Fruit fly (Drosophila melanogaster) whole organism, embryonic: Measurements from ENCODE around the gene CG5853.

ENCODE experiments used
- Awh ChIP-seq: fragments of 200-800 bp; sonication (Bioruptor generic); IDR thresholded peaks from 2 replicates; pipeline ENCODE4, ENCODE4 v1.3.6; 2022; ENCODE audit warnings: missing biosample characterization, missing genetic modification characterization
- B-H1 ChIP-seq: fragments of 200-800 bp; sonication (Bioruptor generic); IDR thresholded peaks from 3 replicates; pipeline ENCODE4 v1.3.6; 2022; ENCODE audit warnings: missing biosample characterization, missing genetic modification characterization
- BEAF-32 ChIP-seq: fragments of 200-800 bp; sonication (Bioruptor generic); optimal IDR thresholded peaks from 3 replicates; lab custom pipeline; 2017; ENCODE audit warnings: missing biosample characterization, missing genetic modification characterization, mild to moderate bottlenecking, moderate library complexity, missing genetic modification reagents
- CG10147 ChIP-seq: fragments of 200-800 bp; sonication (Bioruptor generic); optimal IDR thresholded peaks from 2 replicates; lab custom pipeline; 2019; ENCODE audit warnings: missing biosample characterization, mild to moderate bottlenecking, missing genetic modification characterization, moderate library complexity
- CG11723 ChIP-seq: fragments of 200-800 bp; sonication (Bioruptor generic); optimal IDR thresholded peaks from 2 replicates; lab custom pipeline; 2017; ENCODE audit warnings: missing biosample characterization, mild to moderate bottlenecking, missing genetic modification characterization
- CG12659 ChIP-seq: fragments of 200-800 bp; sonication (Bioruptor generic); optimal IDR thresholded peaks from 3 replicates; lab custom pipeline; 2017; ENCODE audit warnings: mild to moderate bottlenecking, missing biosample characterization, missing genetic modification reagents, missing genetic modification characterization
- CG13775 ChIP-seq: fragments of 200-800 bp; sonication (Bioruptor generic); optimal IDR thresholded peaks from 3 replicates; lab custom pipeline; 2017; ENCODE audit warnings: missing biosample characterization, mild to moderate bottlenecking, missing genetic modification characterization
- CG1529 ChIP-seq: fragments of 200-800 bp; sonication (Bioruptor generic); optimal IDR thresholded peaks from 3 replicates; lab custom pipeline; 2018; ENCODE audit warnings: missing biosample characterization, missing genetic modification characterization
- CG1602 ChIP-seq: fragments of 200-800 bp; sonication (Bioruptor generic); optimal IDR thresholded peaks from 3 replicates; lab custom pipeline; 2016; ENCODE audit warnings: missing biosample characterization, missing genetic modification characterization
- CG1603 ChIP-seq: fragments of 200-800 bp; sonication (Bioruptor generic); optimal IDR thresholded peaks from 2 replicates; lab custom pipeline; 2019; ENCODE audit warnings: missing biosample characterization, mild to moderate bottlenecking, missing genetic modification characterization, moderate library complexity
- CG1647 ChIP-seq: fragments of 200-800 bp; sonication (Bioruptor generic); optimal IDR thresholded peaks from 3 replicates; lab custom pipeline; 2016; ENCODE audit warnings: missing biosample characterization, missing genetic modification characterization
- CG16815 ChIP-seq: fragments of 200-800 bp; sonication (Bioruptor generic); optimal IDR thresholded peaks from 3 replicates; lab custom pipeline; 2017; ENCODE audit warnings: missing biosample characterization, mild to moderate bottlenecking, missing genetic modification characterization
- CG17359 ChIP-seq: fragments of 200-800 bp; sonication (Bioruptor generic); optimal IDR thresholded peaks from 3 replicates; lab custom pipeline; 2018; ENCODE audit warnings: missing biosample characterization, mild to moderate bottlenecking, missing genetic modification characterization, moderate library complexity
- CG17568 ChIP-seq: fragments of 200-800 bp; sonication (Bioruptor generic); optimal IDR thresholded peaks from 2 replicates; lab custom pipeline; 2018; ENCODE audit warnings: missing biosample characterization, mild to moderate bottlenecking, missing genetic modification characterization, moderate library complexity
- CG2678 ChIP-seq: fragments of 200-800 bp; sonication (Bioruptor generic); optimal IDR thresholded peaks from 3 replicates; lab custom pipeline; 2019; ENCODE audit warnings: missing biosample characterization, mild to moderate bottlenecking, missing genetic modification characterization, moderate library complexity
- CG2889 ChIP-seq: fragments of 200-800 bp; sonication (Bioruptor generic); IDR thresholded peaks from 3 replicates; pipeline ENCODE4 v1.3.6; 2022; ENCODE audit warnings: missing biosample characterization, missing genetic modification characterization
- CG30020 ChIP-seq: fragments of 200-800 bp; optimal IDR thresholded peaks from 2 replicates; lab custom pipeline; 2019; ENCODE audit warnings: missing biosample characterization, mild to moderate bottlenecking, missing genetic modification characterization, moderate library complexity
- CG42726 ChIP-seq: fragments of 200-800 bp; sonication (Bioruptor generic); IDR thresholded peaks from 2 replicates; pipeline ENCODE4 v1.3.6; 2022; ENCODE audit warnings: missing biosample characterization, missing genetic modification characterization; ENCODE audit not compliant: partially characterized antibody
- CG7786 ChIP-seq: fragments of 200-800 bp; sonication (Bioruptor generic); optimal IDR thresholded peaks from 2 replicates; lab custom pipeline; 2016; ENCODE audit warnings: missing biosample characterization, missing genetic modification characterization
- CG8089 ChIP-seq: fragments of 200-800 bp; sonication (Bioruptor generic); optimal IDR thresholded peaks from 3 replicates; lab custom pipeline; 2016; ENCODE audit warnings: missing biosample characterization, missing genetic modification characterization
- CG8478 ChIP-seq: fragments of >200 bp; optimal IDR thresholded peaks from 2 replicates; lab custom pipeline; 2018
- Dref ChIP-seq: fragments of 200-800 bp; sonication (Bioruptor generic); IDR thresholded peaks from 2 replicates; pipeline ENCODE4 v1.3.6; 2022; ENCODE audit warnings: missing biosample characterization, missing genetic modification characterization
- E2f2 ChIP-seq: fragments of 200-800 bp; sonication (Bioruptor generic); IDR thresholded peaks from 2 replicates; pipeline ENCODE4 v1.3.6; 2022; ENCODE audit warnings: missing biosample characterization, missing genetic modification characterization
- Fer1 ChIP-seq: fragments of 200-800 bp; sonication (Bioruptor generic); optimal IDR thresholded peaks from 2 replicates; lab custom pipeline; 2017; ENCODE audit warnings: missing biosample characterization, mild to moderate bottlenecking, missing genetic modification characterization
- Hr3 ChIP-seq: fragments of 200-800 bp; sonication (Bioruptor generic); optimal IDR thresholded peaks from 3 replicates; lab custom pipeline; 2016; ENCODE audit warnings: missing biosample characterization, missing genetic modification characterization
- Hr78 ChIP-seq, 2 experiments: fragments of 200-800 bp in 1 of 2; fragments of >200 bp in 1 of 2; sonication (Bioruptor generic) in 1 of 2; optimal IDR thresholded peaks; 2 replicates each; lab custom pipeline; 2017 to 2019; ENCODE audit warnings: missing biosample characterization in 2 of 2, missing genetic modification characterization in 2 of 2, mild to moderate bottlenecking in 1 of 2, moderate library complexity in 1 of 2
- Lim3 ChIP-seq: fragments of 200-800 bp; sonication (Bioruptor generic); IDR thresholded peaks from 2 replicates; pipeline ENCODE4 v1.3.6; 2022; ENCODE audit warnings: missing biosample characterization, missing genetic modification characterization
- MBD-R2 ChIP-seq: fragments of 200-800 bp; sonication (Bioruptor generic); IDR thresholded peaks from 2 replicates; pipeline ENCODE4 v1.3.6; 2022; ENCODE audit warnings: missing biosample characterization, missing genetic modification characterization
- Max ChIP-seq: fragments of 200-800 bp; sonication (Bioruptor generic); optimal IDR thresholded peaks from 2 replicates; lab custom pipeline; 2016; ENCODE audit warnings: missing biosample characterization, mild to moderate bottlenecking, missing genetic modification characterization
- Mrtf ChIP-seq: fragments of 200-800 bp; sonication (Bioruptor generic); IDR thresholded peaks from 3 replicates; pipeline ENCODE4 v1.3.6; 2022; ENCODE audit warnings: missing biosample characterization, missing genetic modification characterization
- Nf-YC ChIP-seq: fragments of 200-800 bp; optimal IDR thresholded peaks from 3 replicates; lab custom pipeline; 2019; ENCODE audit warnings: missing biosample characterization, mild to moderate bottlenecking, missing genetic modification characterization, moderate library complexity
- PHDP ChIP-seq: fragments of 200-800 bp; sonication (Bioruptor generic); optimal IDR thresholded peaks from 3 replicates; lab custom pipeline; 2018; ENCODE audit warnings: missing biosample characterization, mild to moderate bottlenecking, missing genetic modification characterization, moderate library complexity
- Rfx ChIP-seq: fragments of 200-800 bp; sonication (Bioruptor generic); IDR thresholded peaks from 2 replicates; pipeline ENCODE4 v1.3.6; 2022; ENCODE audit warnings: missing biosample characterization, missing genetic modification characterization
- Spps ChIP-seq: fragments of 200-800 bp; sonication (Bioruptor generic); optimal IDR thresholded peaks from 2 replicates; lab custom pipeline; 2018; ENCODE audit warnings: missing biosample characterization, mild to moderate bottlenecking, missing genetic modification characterization
- YL-1 ChIP-seq: fragments of 200-800 bp; sonication (Bioruptor generic); optimal IDR thresholded peaks from 3 replicates; lab custom pipeline; 2017; ENCODE audit warnings: missing biosample characterization, mild to moderate bottlenecking, missing genetic modification characterization
- aop ChIP-seq: fragments of 200-800 bp; sonication (Bioruptor generic); IDR thresholded peaks from 2 replicates; pipeline ENCODE4 v1.3.6; 2022; ENCODE audit warnings: missing biosample characterization, missing genetic modification characterization
- bigmax ChIP-seq: fragments of 200-800 bp; sonication (Bioruptor generic); optimal IDR thresholded peaks from 2 replicates; lab custom pipeline; 2018; ENCODE audit warnings: missing biosample characterization, mild to moderate bottlenecking, missing genetic modification characterization
- cg ChIP-seq: fragments of 200-800 bp; sonication (Bioruptor generic); optimal IDR thresholded peaks from 3 replicates; lab custom pipeline; 2019; ENCODE audit warnings: missing biosample characterization, mild to moderate bottlenecking, missing genetic modification characterization, moderate library complexity
- da ChIP-seq: fragments of 200-800 bp; sonication (Bioruptor generic); optimal IDR thresholded peaks from 2 replicates; lab custom pipeline; 2016; ENCODE audit warnings: missing biosample characterization, missing genetic modification characterization
- esg ChIP-seq: fragments of 200-800 bp; sonication (Bioruptor generic); conservative IDR thresholded peaks from 2 replicates; pipeline ENCODE4 v1.3.6; 2022; ENCODE audit warnings: missing biosample characterization, missing genetic modification characterization
- fru ChIP-seq: fragments of >200 bp; optimal IDR thresholded peaks from 2 replicates; lab custom pipeline; 2017
- gsb ChIP-seq: fragments of 200-800 bp; sonication (Bioruptor generic); IDR thresholded peaks from 2 replicates; pipeline ENCODE4 v1.3.6; 2022; ENCODE audit warnings: missing biosample characterization, missing genetic modification characterization
- klu ChIP-seq: fragments of 200-800 bp; sonication (Bioruptor generic); IDR thresholded peaks from 2 replicates; pipeline ENCODE4 v1.3.6; 2022; ENCODE audit warnings: missing biosample characterization, missing genetic modification characterization
- nerfin-1 ChIP-seq: fragments of 200-800 bp; sonication (Bioruptor generic); optimal IDR thresholded peaks from 3 replicates; lab custom pipeline; 2019; ENCODE audit warnings: missing biosample characterization, mild to moderate bottlenecking, missing genetic modification characterization, moderate library complexity
- phol ChIP-seq: fragments of 200-800 bp; sonication (Bioruptor generic); optimal IDR thresholded peaks from 3 replicates; lab custom pipeline; 2018; ENCODE audit warnings: missing biosample characterization, mild to moderate bottlenecking, missing genetic modification characterization, moderate library complexity
- row ChIP-seq: fragments of 200-800 bp; sonication (Bioruptor generic); IDR thresholded peaks from 3 replicates; pipeline ENCODE4 v1.3.6; 2022; ENCODE audit warnings: missing biosample characterization, missing genetic modification characterization
- salm ChIP-seq: fragments of 200-800 bp; sonication (Bioruptor generic); optimal IDR thresholded peaks from 2 replicates; lab custom pipeline; 2018; ENCODE audit warnings: missing biosample characterization, mild to moderate bottlenecking, missing genetic modification characterization
- sd ChIP-seq: fragments of 200-800 bp; sonication (Bioruptor generic); optimal IDR thresholded peaks from 3 replicates; lab custom pipeline; 2018; ENCODE audit warnings: missing biosample characterization, mild to moderate bottlenecking, missing genetic modification characterization, moderate library complexity
- sisA ChIP-seq: fragments of 200-800 bp; sonication (Bioruptor generic); IDR thresholded peaks from 2 replicates; pipeline ENCODE4 v1.3.6; 2022; ENCODE audit warnings: missing biosample characterization, missing genetic modification characterization
- ssp ChIP-seq: fragments of 200-800 bp; sonication (Bioruptor generic); IDR thresholded peaks from 2 replicates; pipeline ENCODE4 v1.3.6; 2022; ENCODE audit warnings: missing biosample characterization, missing genetic modification characterization
- stwl ChIP-seq: fragments of 200-800 bp; sonication (Bioruptor generic); optimal IDR thresholded peaks from 3 replicates; lab custom pipeline; 2018; ENCODE audit warnings: missing biosample characterization, mild to moderate bottlenecking, missing genetic modification characterization, moderate library complexity
- tap ChIP-seq: fragments of 200-800 bp; optimal IDR thresholded peaks from 3 replicates; lab custom pipeline; 2019; ENCODE audit warnings: missing biosample characterization, mild to moderate bottlenecking, missing genetic modification characterization, moderate library complexity
- zf30C ChIP-seq: fragments of 200-800 bp; sonication (Bioruptor generic); optimal IDR thresholded peaks from 3 replicates; lab custom pipeline; 2018; ENCODE audit warnings: missing biosample characterization, mild to moderate bottlenecking, missing genetic modification characterization

The CG5853 gene

dm6 chr2L:9996553-9996952 is 49.1 kb upstream of the CG5853 start (continued):
- TF ChIP-seq PHDP (tag; lab: Kevin White, UChicago) (no peak), Mrtf (GFP tag; lab: Robert Waterston, UW) (no peak), gsb (GFP tag; lab: Robert Waterston, UW) (no peak), ssp (GFP tag; lab: Robert Waterston, UW) (no peak), row (GFP tag; lab: Robert Waterston, UW) (peak; percentile 53; the same call in 1 of the 3 replicates), CG7786 (GFP tag; lab: Kevin White, UChicago) (peak; percentile 5), YL-1 (no peak), Lim3 (GFP tag; lab: Robert Waterston, UW) (no peak), B-H1 (GFP tag; lab: Robert Waterston, UW) (no peak), CG1647 (GFP tag; lab: Kevin White, UChicago) (no peak), CG17568 (GFP tag; lab: Kevin White, UChicago) (no peak), nerfin-1 (peak; percentile 26), Rfx (GFP tag; lab: Robert Waterston, UW) (no peak), Dref (no peak), phol (tag; lab: Kevin White, UChicago) (peak; percentile 43), CG2678 (no peak), zf30C (GFP tag; lab: Kevin White, UChicago) (no peak), CG10147 (GFP tag; lab: Kevin White, UChicago) (no peak), Nf-YC (no peak), sisA (no peak), E2f2 (GFP tag; lab: Robert Waterston, UW) (no peak), bigmax (GFP tag; lab: Kevin White, UChicago) (no peak), stwl (tag; lab: Kevin White, UChicago) (peak; percentile 74), CG30020 (tag; lab: Kevin White, UChicago) (peak; percentile 19), CG8478 (lab: Kevin White, UChicago) (no peak), esg (no peak), MBD-R2 (GFP tag; lab: Robert Waterston, UW) (no peak), CG1603 (tag; lab: Kevin White, UChicago) (no peak), cg (no peak), CG1602 (GFP tag; lab: Kevin White, UChicago) (peak; percentile 25), Hr3 (GFP tag; lab: Kevin White, UChicago) (peak; percentile 33), fru (lab: Kevin White, UChicago) (no peak), da (GFP tag; lab: Kevin White, UChicago) (no peak), Spps (tag; lab: Kevin White, UChicago) (no peak), CG11723 (no peak), klu (no peak), CG1529 (GFP tag; lab: Kevin White, UChicago) (no peak), aop (no peak), CG12659 (peak; percentile 9), Hr78 (GFP tag; optimal IDR thresholded peaks at IDR 0.05; lab: Kevin White, UChicago) (no peak), CG16815 (GFP tag; lab: Kevin White, UChicago) (peak; percentile 40), CG42726 (GFP tag; lab: Robert Waterston, UW) (no peak), Fer1 (GFP tag; lab: Kevin White, UChicago) (no peak), BEAF-32 (GFP tag; lab: Kevin White, UChicago) (peak; percentile 14), CG8089 (GFP tag; lab: Kevin White, UChicago) (no peak), Awh (GFP tag; lab: Robert Waterston, UW) (no peak), Max (GFP tag; lab: Kevin White, UChicago) (no peak), salm (tag; lab: Kevin White, UChicago) (no peak), tap (tag; lab: Kevin White, UChicago) (no peak), CG2889 (GFP tag; lab: Robert Waterston, UW) (no peak), sd (no peak), CG17359 (tag; lab: Kevin White, UChicago) (no peak), CG13775 (GFP tag; lab: Kevin White, UChicago) (peak; percentile 39)
